Fruit fly (Drosophila melanogaster): Measurements from ENCODE around the gene Boh2.

Boh2 gene

DNA sequence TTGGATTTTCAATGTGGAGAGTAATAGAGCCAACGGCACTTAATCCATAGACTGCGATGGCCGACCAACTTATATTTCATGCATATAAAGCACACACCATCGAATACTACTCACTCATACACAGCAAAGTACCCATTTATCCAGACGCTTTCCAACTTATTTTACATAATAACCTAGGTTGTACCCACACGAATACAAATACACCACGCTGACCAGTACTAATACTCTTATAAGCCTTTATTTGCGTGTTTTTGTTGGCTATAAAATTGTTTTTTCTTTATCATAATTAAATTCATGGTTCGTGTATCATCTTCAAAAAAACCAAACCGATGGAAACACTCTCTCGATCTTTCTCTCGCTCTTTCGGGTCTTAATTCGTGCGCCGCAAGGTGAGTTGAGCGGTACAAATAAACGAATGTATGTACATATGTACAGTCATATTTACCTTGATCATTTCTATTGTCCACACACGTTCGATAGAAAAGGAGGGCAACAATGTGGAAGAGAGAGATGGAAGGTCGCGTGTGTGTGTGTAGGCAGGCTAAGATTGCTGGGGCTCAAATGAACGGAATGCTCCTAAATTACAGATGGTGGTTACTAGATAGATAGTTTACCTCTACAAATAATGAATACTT is 27.9 kb downstream of the Boh2 start (continued):
- TF ChIP-seq Nf-YA (GFP tag; IDR thresholded peaks at IDR 0.05) = no peak

DNA sequence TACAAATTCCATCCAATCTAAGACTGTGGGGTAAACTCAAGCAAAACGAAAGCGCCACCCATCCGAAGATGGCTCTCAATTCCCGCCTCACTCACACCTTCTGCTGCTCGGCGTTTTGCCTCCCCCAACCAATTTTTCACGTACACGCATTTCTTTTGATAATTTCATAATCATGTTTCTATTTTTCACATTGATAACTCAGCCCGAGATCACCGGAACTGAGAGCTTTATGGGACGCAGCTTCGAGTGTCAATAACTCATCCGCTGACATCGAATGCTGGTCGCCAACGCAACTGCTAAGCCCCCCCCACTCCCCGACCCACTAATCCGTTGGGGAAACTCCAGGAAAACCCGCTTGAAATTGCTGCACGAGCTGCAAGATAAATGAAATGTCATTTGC is 28.6 kb downstream of the Boh2 start:
- TF ChIP-seq fd96Cb (tag; optimal IDR thresholded peaks at IDR 0.05) (no peak), fd102C (GFP tag; optimal IDR thresholded peaks at IDR 0.05) (no peak), Opbp (GFP tag; IDR thresholded peaks at IDR 0.05; ENCODE audit: partially characterized antibody) (no peak), Side (GFP tag; optimal IDR thresholded peaks at IDR 0.05) (no peak), oc (tag; optimal IDR thresholded peaks at IDR 0.05) (peak; percentile 52), CG2199 (GFP tag; IDR thresholded peaks at IDR 0.05) (0 out of 3 replicates have a peak, but pooled peaks have one; percentile 36), Gug (GFP tag; IDR thresholded peaks at IDR 0.05) (no peak), CG11247 (GFP tag; IDR thresholded peaks at IDR 0.05) (no peak), CG31224 (GFP tag; IDR thresholded peaks at IDR 0.05) (no peak), CG16813 (GFP tag; IDR thresholded peaks at IDR 0.05; ENCODE audit: partially characterized antibody) (no peak), tup (GFP tag; optimal IDR thresholded peaks at IDR 0.05) (no peak), CG1024 (GFP tag; IDR thresholded peaks at IDR 0.05) (no peak), HLH4C (GFP tag; IDR thresholded peaks at IDR 0.05; ENCODE audit: partially characterized antibody) (no peak), CG10959 (GFP tag; IDR thresholded peaks at IDR 0.05) (no peak), ash1 (GFP tag; optimal IDR thresholded peaks at IDR 0.05) (no peak), eve (GFP tag; optimal IDR thresholded peaks at IDR 0.05) (no peak), CG14441 (GFP tag; IDR thresholded peaks at IDR 0.05) (no peak), z (GFP tag; IDR thresholded peaks at IDR 0.05) (peak; percentile 53; the same call in 1 of the 3 replicates), CG10543 (GFP tag; optimal IDR thresholded peaks at IDR 0.05) (no peak), nau (GFP tag; optimal IDR thresholded peaks at IDR 0.05) (no peak), CG14667 (GFP tag; IDR thresholded peaks at IDR 0.05) (no peak), Awh (GFP tag; IDR thresholded peaks at IDR 0.05) (no peak), CG16779 (GFP tag; IDR thresholded peaks at IDR 0.05) (no peak), Lpt (GFP tag; optimal IDR thresholded peaks at IDR 0.05) (no peak), ase (GFP tag; IDR thresholded peaks at IDR 0.05) (no peak), CG18764 (GFP tag; optimal IDR thresholded peaks at IDR 0.05) (no peak), CG4328 (GFP tag; optimal IDR thresholded peaks at IDR 0.05) (no peak), dimm (GFP tag; IDR thresholded peaks at IDR 0.05) (no peak), tx (GFP tag; optimal IDR thresholded peaks at IDR 0.05) (no peak), ara (GFP tag; IDR thresholded peaks at IDR 0.05) (0 out of 2 replicates have a peak, but pooled peaks have one; percentile 20), Atf3 (GFP tag; optimal IDR thresholded peaks at IDR 0.05) (no peak), CG10274 (GFP tag; optimal IDR thresholded peaks at IDR 0.05) (no peak), Oaz (GFP tag; IDR thresholded peaks at IDR 0.05) (no peak), lbe (GFP tag; optimal IDR thresholded peaks at IDR 0.05) (no peak), ewg (GFP tag; optimal IDR thresholded peaks at IDR 0.05) (no peak), Myb (GFP tag; optimal IDR thresholded peaks at IDR 0.05) (no peak), sr (GFP tag; IDR thresholded peaks at IDR 0.05) (0 out of 3 replicates have a peak, but pooled peaks have one; percentile 33), MESR4 (GFP tag; optimal IDR thresholded peaks at IDR 0.05) (no peak), Sox102F (GFP tag; optimal IDR thresholded peaks at IDR 0.05) (no peak), CG14014 (GFP tag; IDR thresholded peaks at IDR 0.05) (no peak), sens (GFP tag) (peak; percentile 21), CG31365 (tag; optimal IDR thresholded peaks at IDR 0.05) (no peak), CG4404 (GFP tag; IDR thresholded peaks at IDR 0.05) (no peak), CG8281 (tag; optimal IDR thresholded peaks at IDR 0.05) (no peak), gem (tag; optimal IDR thresholded peaks at IDR 0.05) (no peak), CG9932 (GFP tag; IDR thresholded peaks at IDR 0.05) (0 out of 2 replicates have a peak, but pooled peaks have one; percentile 11), dpn (GFP tag; optimal IDR thresholded peaks at IDR 0.05) (no peak), Hr39 (optimal IDR thresholded peaks at IDR 0.05) (no peak), crol (GFP tag; IDR thresholded peaks at IDR 0.05) (0 out of 2 replicates have a peak, but pooled peaks have one; percentile 15)

Measured in whole organism, embryonic.